Fruit fly (Drosophila melanogaster): ENCODE results near the gene Ubr3.

Gene Ubr3

DNA sequence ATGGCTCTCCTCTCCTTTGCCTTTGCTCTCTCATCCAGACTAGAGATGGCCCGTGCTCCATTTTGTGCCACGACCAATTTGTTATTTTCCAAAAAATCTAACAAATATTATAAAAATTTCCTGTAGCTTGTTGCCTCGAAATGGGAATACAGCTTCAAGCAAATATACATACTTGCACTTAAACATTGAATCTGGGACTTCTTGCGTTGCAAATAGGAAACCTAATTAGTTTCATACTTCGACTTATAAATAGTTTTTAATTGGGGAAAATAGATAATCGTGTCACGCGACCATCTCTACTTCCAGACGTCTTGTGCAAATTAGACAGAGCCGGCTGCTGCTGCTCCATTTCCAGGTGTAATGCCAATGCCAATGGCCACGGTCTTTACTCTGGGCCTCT is 34.7 kb downstream of the Ubr3 start (continued):
- TF ChIP-seq CG33557 (GFP tag; optimal IDR thresholded peaks at IDR 0.05), result peak; percentile 7
- peak; percentile 25 for TF ChIP-seq cwo (GFP tag; optimal IDR thresholded peaks at IDR 0.05)
- TF ChIP-seq PHDP (tag; optimal IDR thresholded peaks at IDR 0.05), result peak; percentile 50
- TF ChIP-seq wor (GFP tag; IDR thresholded peaks at IDR 0.05), result no peak
- no peak for TF ChIP-seq dati (GFP tag; IDR thresholded peaks at IDR 0.05)
- no peak for TF ChIP-seq Hr39 (optimal IDR thresholded peaks at IDR 0.05)
- TF ChIP-seq D19B (GFP tag; optimal IDR thresholded peaks at IDR 0.05), result peak; percentile 11
- no peak for TF ChIP-seq Ets65A (GFP tag)
- no peak for TF ChIP-seq fu2 (GFP tag; optimal IDR thresholded peaks at IDR 0.05)
- TF ChIP-seq twi (tag; optimal IDR thresholded peaks at IDR 0.05), result no peak
- TF ChIP-seq Ptx1 (GFP tag; IDR thresholded peaks at IDR 0.05), result peak; percentile 48
- TF ChIP-seq esg (GFP tag; conservative IDR thresholded peaks at IDR 0.05), result peak; percentile 32; the same call in 1 of the 2 replicates
- TF ChIP-seq slp2 (GFP tag; optimal IDR thresholded peaks at IDR 0.05), result peak; percentile 19
- no peak for TF ChIP-seq gce (GFP tag; IDR thresholded peaks at IDR 0.05)
- TF ChIP-seq pho (GFP tag; optimal IDR thresholded peaks at IDR 0.05), result peak; percentile 52
- peak; percentile 36 for TF ChIP-seq CG17829 (tag; optimal IDR thresholded peaks at IDR 0.05)
- TF ChIP-seq Dad (GFP tag; optimal IDR thresholded peaks at IDR 0.05), result no peak
- TF ChIP-seq CG12744 (GFP tag; optimal IDR thresholded peaks at IDR 0.05), result no peak
- peak; percentile 49 for TF ChIP-seq CG10979 (tag; optimal IDR thresholded peaks at IDR 0.05)
- TF ChIP-seq aop (GFP tag; IDR thresholded peaks at IDR 0.05), result no peak
- TF ChIP-seq Pdp1 (GFP tag; optimal IDR thresholded peaks at IDR 0.05), result peak; percentile 10 to 31
- no peak for TF ChIP-seq tna (GFP tag; IDR thresholded peaks at IDR 0.05; ENCODE audit: partially characterized antibody)
- TF ChIP-seq CG30403 (GFP tag; optimal IDR thresholded peaks at IDR 0.05), result peak; percentile 49
- no peak for TF ChIP-seq tio (GFP tag; optimal IDR thresholded peaks at IDR 0.05)
- no peak for TF ChIP-seq Hr78 (GFP tag; optimal IDR thresholded peaks at IDR 0.05)
- no peak for TF ChIP-seq peb (GFP tag; IDR thresholded peaks at IDR 0.05)
- TF ChIP-seq HLH4C (GFP tag; IDR thresholded peaks at IDR 0.05; ENCODE audit: partially characterized antibody), result peak; percentile 36; the same call in 1 of the 3 replicates
- no peak for TF ChIP-seq H15 (GFP tag; IDR thresholded peaks at IDR 0.05)
- TF ChIP-seq Kr (GFP tag; optimal IDR thresholded peaks at IDR 0.05), result no peak
- TF ChIP-seq unpg (GFP tag; optimal IDR thresholded peaks at IDR 0.05), result peak; percentile 61
- peak in 1 of 2 experiments; percentile 42 for TF ChIP-seq chif (GFP tag; optimal IDR thresholded peaks at IDR 0.05)
- TF ChIP-seq CrebB (tag; optimal IDR thresholded peaks at IDR 0.05), result no peak
- no peak for TF ChIP-seq Lim3 (GFP tag; IDR thresholded peaks at IDR 0.05)
- TF ChIP-seq cad (GFP tag; optimal IDR thresholded peaks at IDR 0.05), result no peak
- no peak for TF ChIP-seq stc (GFP tag; IDR thresholded peaks at IDR 0.05)
- TF ChIP-seq Dbx (GFP tag; IDR thresholded peaks at IDR 0.05), result peak; percentile 49; the same call in 1 of the 3 replicates
- peak; percentile 29 for TF ChIP-seq CG15514 (GFP tag; optimal IDR thresholded peaks at IDR 0.05)
- peak; percentile 2 for TF ChIP-seq Vsx1 (GFP tag; optimal IDR thresholded peaks at IDR 0.05)
- TF ChIP-seq CG12659 (GFP tag; optimal IDR thresholded peaks at IDR 0.05), result peak; percentile 58
- no peak for TF ChIP-seq grn (GFP tag; optimal IDR thresholded peaks at IDR 0.05)
- TF ChIP-seq pum (GFP tag; optimal IDR thresholded peaks at IDR 0.05), result peak; percentile 17
- no peak for TF ChIP-seq CG11560 (tag; IDR thresholded peaks at IDR 0.05)
- peak; percentile 56 for TF ChIP-seq CG16813 (GFP tag; IDR thresholded peaks at IDR 0.05; ENCODE audit: partially characterized antibody)
- no peak for TF ChIP-seq yki (optimal IDR thresholded peaks at IDR 0.05)
- TF ChIP-seq CG1024 (GFP tag; IDR thresholded peaks at IDR 0.05), result no peak
- peak; percentile 67 for TF ChIP-seq dysf (GFP tag; IDR thresholded peaks at IDR 0.05)
- no peak for TF ChIP-seq Rx (GFP tag; IDR thresholded peaks at IDR 0.05)
- TF ChIP-seq nom (GFP tag; optimal IDR thresholded peaks at IDR 0.05), result peak; percentile 73
- TF ChIP-seq CG6654 (GFP tag; optimal IDR thresholded peaks at IDR 0.05), result no peak
- TF ChIP-seq Neu2 (GFP tag; optimal IDR thresholded peaks at IDR 0.05; ENCODE audit: borderline replicate concordance), result no peak
- peak; percentile 66 for TF ChIP-seq dmrt99B (tag; optimal IDR thresholded peaks at IDR 0.05)
- TF ChIP-seq Nf-YA (GFP tag; IDR thresholded peaks at IDR 0.05), result no peak

Data from whole organism, embryonic.